Worm (Caenorhabditis elegans) whole organism, early embryonic: Measurements from ENCODE around the gene Y57G7A.6.

ENCODE experiments used
- B0310.2 ChIP-seq: sonication (generic microtip); optimal IDR thresholded peaks from 2 replicates; lab custom pipeline; 2016; ENCODE audit warnings: mild to moderate bottlenecking, missing genetic modification characterization, missing compliant biosample characterization
- F13C5.2 ChIP-seq: sonication (generic microtip); optimal IDR thresholded peaks from 2 replicates; lab custom pipeline; 2017; ENCODE audit warnings: mild to moderate bottlenecking, missing genetic modification characterization, inconsistent platforms, missing compliant biosample characterization
- aly-1 ChIP-seq: sonication (generic microtip); optimal IDR thresholded peaks from 2 replicates; lab custom pipeline; 2016; ENCODE audit warnings: missing genetic modification characterization, missing compliant biosample characterization
- ama-1 ChIP-seq: fragments of 150-350 bp; optimal IDR thresholded peaks from 2 replicates; lab custom pipeline; 2014
- ceh-13 ChIP-seq: fragments of 200-800 bp; sonication (Bioruptor generic); optimal IDR thresholded peaks from 2 replicates; lab custom pipeline; 2018; ENCODE audit warnings: mild to moderate bottlenecking, missing genetic modification characterization, missing compliant biosample characterization
- ceh-36 ChIP-seq: sonication (generic microtip); optimal IDR thresholded peaks from 2 replicates; lab custom pipeline; 2016; ENCODE audit warnings: missing genetic modification characterization, inconsistent platforms, missing compliant biosample characterization
- ets-7 ChIP-seq: sonication (generic microtip); optimal IDR thresholded peaks from 2 replicates; lab custom pipeline; 2016; ENCODE audit warnings: missing genotype, missing genetic modification characterization, missing compliant biosample characterization
- flt-1 ChIP-seq: fragments of 200-800 bp; sonication (Bioruptor generic); IDR thresholded peaks from 2 replicates; pipeline ENCODE4 v1.3.6; 2022; ENCODE audit warnings: missing genetic modification characterization, missing compliant biosample characterization
- hmbx-1 ChIP-seq: sonication (generic microtip); optimal IDR thresholded peaks from 2 replicates; lab custom pipeline; 2016; ENCODE audit warnings: mild to moderate bottlenecking, missing genetic modification characterization, missing compliant biosample characterization
- hmg-4 ChIP-seq: fragments of 200-800 bp; sonication (Bioruptor generic); optimal IDR thresholded peaks from 2 replicates; lab custom pipeline; 2018; ENCODE audit warnings: mild to moderate bottlenecking, missing genetic modification characterization, missing compliant biosample characterization
- hnd-1 ChIP-seq: sonication (generic microtip); optimal IDR thresholded peaks from 2 replicates; lab custom pipeline; 2016; ENCODE audit warnings: missing genetic modification characterization, missing compliant biosample characterization
- pes-1 ChIP-seq: fragments of 200-800 bp; sonication (Bioruptor generic); IDR thresholded peaks from 2 replicates; pipeline ENCODE4 v1.3.6; 2022; ENCODE audit warnings: missing genetic modification reagents, missing genetic modification characterization, missing compliant biosample characterization
- scrt-1 ChIP-seq: fragments of 200-800 bp; sonication (Bioruptor generic); IDR thresholded peaks from 2 replicates; pipeline ENCODE4 v1.3.6; 2022; ENCODE audit warnings: missing genetic modification characterization, missing compliant biosample characterization
- sea-1 ChIP-seq: fragments of 200-800 bp; sonication (Bioruptor generic); conservative IDR thresholded peaks from 2 replicates; pipeline ENCODE4 v1.3.6; 2022; ENCODE audit warnings: missing genetic modification characterization, missing compliant biosample characterization
- tbx-11 ChIP-seq: fragments of 200-800 bp; sonication (Bioruptor generic); IDR thresholded peaks from 2 replicates; pipeline ENCODE4 v1.3.6; 2022; ENCODE audit warnings: missing genetic modification characterization, missing compliant biosample characterization
- tbx-37 ChIP-seq: fragments of 200-800 bp; sonication (Bioruptor generic); conservative IDR thresholded peaks from 2 replicates; pipeline ENCODE4 v1.3.6; 2022; ENCODE audit warnings: missing genetic modification reagents, missing genetic modification characterization, missing compliant biosample characterization
- tra-4 ChIP-seq: sonication (generic microtip); optimal IDR thresholded peaks from 2 replicates; lab custom pipeline; 2017; ENCODE audit warnings: missing genetic modification characterization, missing compliant biosample characterization

Y57G7A.6 gene

ce11 chrII:1285514-1285913, at the start of gene Y57G7A.6, which contains the start of gene Y57G7A.3:
Gene Y57G7A.6 (minus strand): TSS chrII:1285614.
Gene Y57G7A.3 (plus strand): TSS chrII:1285782.
- TF ChIP-seq ceh-13 (GFP tag; lab: Kevin White, UChicago) (no peak), tbx-37 (GFP tag; lab: Robert Waterston, UW) (no peak), hmbx-1 (tag; lab: Kevin White, UChicago) (no peak), hmg-4 (GFP tag; lab: Kevin White, UChicago) (no peak), B0310.2 (tag; lab: Kevin White, UChicago) (no peak), tra-4 (tag; lab: Kevin White, UChicago) (no peak)

ce11 chrII:1329887-1330286, 44.5 kb upstream of the Y57G7A.6 start:
- TF ChIP-seq flt-1 (GFP tag; lab: Robert Waterston, UW) (no peak), ceh-36 (tag; lab: Kevin White, UChicago) (no peak), hmbx-1 (tag; lab: Kevin White, UChicago) (no peak), pes-1 (no peak), hmg-4 (GFP tag; lab: Kevin White, UChicago) (no peak), tra-4 (tag; lab: Kevin White, UChicago) (no peak), tbx-11 (no peak), F13C5.2 (no peak), ama-1 (lab: Kevin White, UChicago) (no peak), ets-7 (tag; lab: Kevin White, UChicago) (no peak), ceh-13 (GFP tag; lab: Kevin White, UChicago) (no peak)

- TF ChIP-seq scrt-1 (GFP tag; lab: Robert Waterston, UW), result no peak
- no peak for TF ChIP-seq sea-1 (GFP tag; lab: Robert Waterston, UW)
- TF ChIP-seq F13C5.2, result no peak
- no peak for TF ChIP-seq tra-4 (tag; lab: Kevin White, UChicago)
Observed at ce11 chrII:1326689-1327088, 41.3 kb upstream of the Y57G7A.6 start, which contains the start of gene jip-1. Gene jip-1 (plus strand): TSS chrII:1326989.

- TF ChIP-seq aly-1 (tag; lab: Kevin White, UChicago), result no peak
- no peak for TF ChIP-seq ceh-13 (GFP tag; lab: Kevin White, UChicago)
- TF ChIP-seq hmbx-1 (tag; lab: Kevin White, UChicago), result no peak
- no peak for TF ChIP-seq tbx-37 (GFP tag; lab: Robert Waterston, UW)
- TF ChIP-seq ets-7 (tag; lab: Kevin White, UChicago), result no peak
- no peak for TF ChIP-seq scrt-1 (GFP tag; lab: Robert Waterston, UW)
- TF ChIP-seq ceh-36 (tag; lab: Kevin White, UChicago), result no peak
- no peak for TF ChIP-seq flt-1 (GFP tag; lab: Robert Waterston, UW)
- TF ChIP-seq F13C5.2, result no peak
- no peak for TF ChIP-seq hnd-1 (tag; lab: Kevin White, UChicago)
Observed at ce11 chrII:1325604-1326003, 40.2 kb upstream of the Y57G7A.6 start.

DNA sequence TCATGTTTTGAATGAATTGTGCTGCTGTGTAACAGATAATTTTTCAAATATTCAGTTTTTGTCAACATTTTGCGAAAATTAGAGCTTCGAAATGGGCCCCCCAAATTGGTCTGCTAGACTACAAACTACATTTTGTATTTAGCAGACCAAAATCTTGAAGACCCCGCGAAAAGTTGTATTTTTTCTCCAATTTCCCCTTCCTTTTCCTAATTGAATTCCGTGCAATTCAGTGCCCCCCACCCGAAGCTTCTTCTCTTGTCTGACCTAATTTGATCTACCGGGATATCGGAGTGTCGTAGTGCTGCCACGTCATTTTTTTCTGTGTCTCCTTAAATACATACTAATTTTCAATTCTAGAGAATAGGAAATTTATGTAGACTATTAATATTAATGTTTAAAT, 38.6 kb upstream of the Y57G7A.6 start:
- TF ChIP-seq F13C5.2, result no peak
- TF ChIP-seq B0310.2 (tag; lab: Kevin White, UChicago), result no peak
- no peak for TF ChIP-seq hmg-4 (GFP tag; lab: Kevin White, UChicago)
- no peak for TF ChIP-seq flt-1 (GFP tag; lab: Robert Waterston, UW)
- no peak for TF ChIP-seq ets-7 (tag; lab: Kevin White, UChicago)

DNA sequence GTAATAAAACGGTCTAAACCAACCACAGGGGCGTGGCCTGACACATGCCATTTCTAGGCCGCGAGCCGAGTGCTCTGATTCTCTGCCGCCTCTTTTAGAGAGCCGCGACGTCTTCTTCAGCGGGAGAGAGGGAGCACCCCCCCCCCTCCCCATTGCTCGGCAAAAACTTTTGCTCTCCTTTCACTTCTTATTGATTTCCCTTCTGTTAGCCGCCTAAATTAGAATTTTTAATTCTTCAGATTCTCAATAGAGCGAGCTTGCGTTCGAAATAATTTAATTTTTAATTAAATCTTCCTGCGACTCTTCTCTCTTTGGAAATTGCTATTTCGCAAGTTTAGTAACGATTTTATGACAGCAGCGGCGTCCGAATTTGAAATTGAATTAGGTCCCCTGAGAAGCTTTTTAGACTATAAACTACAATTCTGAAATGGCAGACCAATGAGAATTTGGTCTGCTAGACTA, 37.8 kb upstream of the Y57G7A.6 start:
- TF ChIP-seq aly-1 (tag; lab: Kevin White, UChicago), result no peak
- no peak for TF ChIP-seq sea-1 (GFP tag; lab: Robert Waterston, UW)
- TF ChIP-seq tbx-11, result no peak
- no peak for TF ChIP-seq ceh-13 (GFP tag; lab: Kevin White, UChicago)
- no peak for TF ChIP-seq hmbx-1 (tag; lab: Kevin White, UChicago)
- no peak for TF ChIP-seq F13C5.2
- TF ChIP-seq flt-1 (GFP tag; lab: Robert Waterston, UW), result no peak
- TF ChIP-seq ama-1 (lab: Kevin White, UChicago), result no peak

DNA sequence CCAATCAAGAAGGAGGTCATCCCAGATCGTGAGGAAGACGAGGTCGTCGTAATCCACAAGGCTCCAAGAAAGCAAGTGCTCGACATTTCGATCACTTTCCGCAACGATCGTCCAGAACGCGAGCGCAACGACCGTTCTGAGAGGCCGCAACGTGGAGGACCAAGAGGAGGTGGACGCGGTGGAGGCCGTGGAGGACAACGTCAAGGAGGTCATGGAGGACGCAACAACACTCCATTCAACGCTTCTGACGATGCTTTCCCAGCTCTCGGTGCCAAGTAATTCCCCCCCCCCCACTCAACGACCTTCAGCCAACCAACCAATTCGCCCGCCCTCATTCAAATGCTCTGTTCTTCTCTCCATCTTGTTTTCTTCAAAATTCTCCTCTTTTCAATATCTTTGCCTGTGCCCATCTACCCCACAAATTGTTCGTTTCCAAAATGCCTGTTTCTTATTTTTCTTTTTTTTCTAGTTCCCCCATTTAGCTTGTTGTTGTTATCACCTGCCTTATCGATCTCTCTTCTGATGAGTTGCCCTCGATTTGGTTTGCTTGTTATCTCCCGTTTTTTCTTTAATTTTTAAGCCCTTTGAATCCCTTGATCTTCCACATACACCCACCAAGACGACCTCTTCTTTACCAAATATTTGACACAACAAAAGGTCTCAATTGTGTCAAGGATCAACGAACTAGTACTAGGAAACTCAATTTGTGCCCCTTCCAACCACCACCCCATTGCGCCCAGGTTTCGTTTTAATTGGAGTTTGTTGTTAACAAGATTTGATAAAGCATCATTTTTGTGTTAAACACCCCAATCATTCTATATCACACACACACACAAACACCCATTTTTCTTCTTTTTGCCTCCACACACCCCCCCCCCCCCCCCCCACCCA, 37.1 kb upstream of the Y57G7A.6 start:
- no peak for TF ChIP-seq B0310.2 (tag; lab: Kevin White, UChicago)
- TF ChIP-seq ceh-13 (GFP tag; lab: Kevin White, UChicago), result no peak
- TF ChIP-seq tra-4 (tag; lab: Kevin White, UChicago), result no peak
- TF ChIP-seq scrt-1 (GFP tag; lab: Robert Waterston, UW), result no peak

DNA sequence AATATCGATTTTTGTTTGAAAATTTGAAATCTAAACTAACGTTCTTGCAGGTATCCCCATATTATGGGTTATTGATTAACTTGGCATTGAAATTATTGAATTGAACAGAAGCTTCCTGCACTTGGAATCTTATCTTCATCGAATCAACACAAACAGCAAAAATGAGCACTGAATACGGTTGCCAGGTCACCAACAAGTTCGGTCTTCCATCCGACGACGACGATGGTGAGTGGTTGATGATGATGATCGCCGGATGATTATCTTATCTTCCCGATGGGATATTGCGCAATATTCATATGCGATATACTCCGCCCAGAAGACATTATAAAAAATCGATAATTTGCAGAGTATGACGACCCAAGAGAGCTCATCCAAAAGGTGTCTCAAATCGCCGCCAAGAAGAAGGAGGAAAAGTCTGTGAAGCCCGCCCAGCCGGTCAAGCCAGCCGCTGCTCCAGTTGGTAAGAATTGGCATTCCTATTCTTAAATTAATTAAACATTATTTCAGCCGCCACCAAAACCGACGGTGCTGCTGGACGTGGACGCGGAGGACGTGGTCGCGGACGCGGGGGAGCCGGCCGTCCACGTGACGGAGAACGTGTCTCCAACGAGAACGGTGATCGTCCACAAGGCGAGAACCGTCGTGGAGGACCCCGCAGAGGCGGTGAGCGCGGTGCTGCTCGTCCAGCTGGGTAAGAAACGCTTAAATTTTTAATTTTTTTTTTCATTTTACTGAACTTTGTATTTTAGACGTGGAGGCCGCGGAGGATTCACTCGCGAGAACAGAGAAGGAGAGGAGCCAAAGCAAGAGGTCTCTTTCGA, 35.8 kb upstream of the Y57G7A.6 start, which contains the start of gene vig-1:
Gene vig-1, plus strand, starts transcription at position 51 of the 821 bp plus-strand sequence.
- TF ChIP-seq ceh-36 (tag; lab: Kevin White, UChicago) (no peak), pes-1 (no peak), tbx-37 (GFP tag; lab: Robert Waterston, UW) (no peak), hmg-4 (GFP tag; lab: Kevin White, UChicago) (no peak), flt-1 (GFP tag; lab: Robert Waterston, UW) (no peak), tbx-11 (no peak), scrt-1 (GFP tag; lab: Robert Waterston, UW) (no peak), ceh-13 (GFP tag; lab: Kevin White, UChicago) (no peak), hmbx-1 (tag; lab: Kevin White, UChicago) (no peak), aly-1 (tag; lab: Kevin White, UChicago) (no peak), hnd-1 (tag; lab: Kevin White, UChicago) (no peak), ama-1 (lab: Kevin White, UChicago) (no peak), sea-1 (GFP tag; lab: Robert Waterston, UW) (no peak), F13C5.2 (no peak), B0310.2 (tag; lab: Kevin White, UChicago) (no peak), tra-4 (tag; lab: Kevin White, UChicago) (no peak), ets-7 (tag; lab: Kevin White, UChicago) (no peak)
